Worm (Caenorhabditis elegans): ENCODE data around the gene str-66.

- no peak for TF ChIP-seq ceh-44 (GFP tag; IDR thresholded peaks at IDR 0.05)
- no peak for TF ChIP-seq nhr-11 (tag; optimal IDR thresholded peaks at IDR 0.05)
- no peak for TF ChIP-seq dmd-6 (GFP tag; IDR thresholded peaks at IDR 0.05)
- no peak for TF ChIP-seq madf-9 (GFP tag; conservative IDR thresholded peaks at IDR 0.05)
- no peak for TF ChIP-seq skn-1 (tag; optimal IDR thresholded peaks at IDR 0.05)
- TF ChIP-seq ama-1 (optimal IDR thresholded peaks at IDR 0.05): no peak
- no peak for TF ChIP-seq set-16 (GFP tag; IDR thresholded peaks at IDR 0.05)
- TF ChIP-seq dpl-1 (GFP tag; optimal IDR thresholded peaks at IDR 0.05): no peak
- no peak for TF ChIP-seq pqm-1 (tag; optimal IDR thresholded peaks at IDR 0.05)
- TF ChIP-seq T26A8.4 (GFP tag; IDR thresholded peaks at IDR 0.05): no peak
- TF ChIP-seq unc-39 (tag; optimal IDR thresholded peaks at IDR 0.05): no peak
- TF ChIP-seq ZK546.5 (tag; optimal IDR thresholded peaks at IDR 0.05): no peak
- no peak for TF ChIP-seq egl-27 (tag; optimal IDR thresholded peaks at IDR 0.05)
Observed at ce11 chrV:3105810-3106209, 1.8 kb upstream of the str-66 start, which contains the start of gene str-69.
